Worm (Caenorhabditis elegans): ENCODE data around the gene C14A4.8.
A peak's percentile ranks its signal among the peaks of the same experiment; 100 is the strongest.

ce11 chrII:10551985-10552736 is 45.8 kb downstream of the C14A4.8 start:
- TF ChIP-seq spr-1 (tag; optimal IDR thresholded peaks at IDR 0.05), result peak; percentile 63
- no peak for TF ChIP-seq zip-11 (GFP tag; IDR thresholded peaks at IDR 0.05)

Measured in whole organism, L4 larva.